Worm (Caenorhabditis elegans): ENCODE data around the gene clec-88.

The clec-88 gene

DNA sequence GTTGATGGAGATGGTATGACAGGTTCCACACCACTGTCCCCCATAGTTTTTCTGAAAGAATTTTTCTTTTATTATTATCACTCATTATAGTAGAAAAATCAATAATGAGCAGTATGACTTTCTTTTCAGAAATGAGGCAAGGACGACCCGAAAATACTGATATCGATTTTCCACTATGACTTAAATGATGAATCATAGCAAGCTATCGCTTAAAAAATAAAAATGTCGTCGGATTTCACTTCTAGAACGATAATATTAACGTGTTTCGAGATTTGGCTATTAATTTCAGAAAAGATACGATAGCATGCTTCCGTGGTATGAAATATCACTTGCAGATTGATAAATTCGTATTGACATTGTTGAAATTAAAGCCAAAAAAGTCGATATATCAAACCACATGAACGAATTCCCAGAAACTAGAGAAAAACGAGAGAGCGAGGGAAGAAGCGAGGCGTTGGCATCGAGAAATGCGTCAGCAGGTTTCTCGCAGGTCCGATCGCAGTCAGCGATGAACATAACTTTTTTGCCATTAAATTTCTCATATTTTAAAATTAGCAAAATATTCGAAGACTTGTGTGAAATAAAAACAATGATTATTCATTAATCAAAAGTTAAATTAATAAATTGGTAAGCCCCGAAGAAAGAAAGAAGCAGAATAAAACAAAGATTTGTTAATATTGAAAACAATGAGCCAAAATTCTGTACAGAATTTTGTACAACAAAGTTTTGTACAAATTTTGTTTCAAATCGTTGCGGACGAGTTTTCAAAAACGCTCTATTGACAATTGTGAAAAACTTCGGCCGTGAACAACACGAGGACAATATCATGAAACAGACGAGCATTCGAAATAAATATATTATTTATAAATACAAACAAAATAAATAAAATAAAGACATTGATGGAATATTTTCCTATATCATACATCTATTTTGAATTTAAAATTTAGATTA lies 9.9 kb upstream of the clec-88 start, which contains the start of gene C32D5.11 (continued):
- TF ChIP-seq mdt-29 (GFP tag; IDR thresholded peaks at IDR 0.05) (no peak), tag-97 (GFP tag; IDR thresholded peaks at IDR 0.05) (no peak), php-3 (GFP tag; IDR thresholded peaks at IDR 0.05) (no peak), ceh-20 (GFP tag; IDR thresholded peaks at IDR 0.05) (no peak), vab-7 (GFP tag; IDR thresholded peaks at IDR 0.05) (no peak), nhr-237 (tag; optimal IDR thresholded peaks at IDR 0.05) (no peak), nhr-28 (tag; optimal IDR thresholded peaks at IDR 0.05) (peak; percentile 70), mep-1 (tag; optimal IDR thresholded peaks at IDR 0.05) (peak; percentile 77), unc-39 (tag; optimal IDR thresholded peaks at IDR 0.05) (no peak), sdz-12 (GFP tag; optimal IDR thresholded peaks at IDR 0.05) (no peak), nhr-77 (tag; optimal IDR thresholded peaks at IDR 0.05) (peak; percentile 30), snpc-4 (tag; optimal IDR thresholded peaks at IDR 0.05) (no peak), zip-2 (tag; optimal IDR thresholded peaks at IDR 0.05) (no peak), daf-16 (GFP tag; optimal IDR thresholded peaks at IDR 0.05) (no peak), daf-16 (tag; optimal IDR thresholded peaks at IDR 0.05) (no peak), ces-1 (GFP tag; optimal IDR thresholded peaks at IDR 0.05) (no peak)

- 0 out of 2 replicates have a peak, but pooled peaks have one; percentile 20 for TF ChIP-seq snpc-1.2 (GFP tag; IDR thresholded peaks at IDR 0.05)
- peak; percentile 73; the same call in 1 of the 2 replicates for TF ChIP-seq pha-4 (GFP tag; IDR thresholded peaks at IDR 0.05)
- TF ChIP-seq pha-4 (tag; optimal IDR thresholded peaks at IDR 0.05) = no peak
- TF ChIP-seq fkh-10 (GFP tag; optimal IDR thresholded peaks at IDR 0.05) = no peak
- 0 out of 2 replicates have a peak, but pooled peaks have one; percentile 62 for TF ChIP-seq daf-19 (GFP tag; conservative IDR thresholded peaks at IDR 0.05)
- no peak for TF ChIP-seq duxl-1 (tag; optimal IDR thresholded peaks at IDR 0.05; ENCODE audit: poor library complexity)
- no peak for TF ChIP-seq ceh-28 (tag; optimal IDR thresholded peaks at IDR 0.05)
- no peak for TF ChIP-seq tra-1 (GFP tag; IDR thresholded peaks at IDR 0.05)
- TF ChIP-seq T26A8.4 (GFP tag; IDR thresholded peaks at IDR 0.05) = no peak
- no peak for TF ChIP-seq zip-2 (tag; optimal IDR thresholded peaks at IDR 0.05)
- TF ChIP-seq arid-1 (GFP tag; conservative IDR thresholded peaks at IDR 0.05) = peak; percentile 86
- TF ChIP-seq nhr-237 (tag; optimal IDR thresholded peaks at IDR 0.05) = no peak
- TF ChIP-seq lin-38 (GFP tag; IDR thresholded peaks at IDR 0.05) = peak; percentile 60
- no peak for TF ChIP-seq mxl-3 (GFP tag; optimal IDR thresholded peaks at IDR 0.05)
- TF ChIP-seq dve-1 (tag; optimal IDR thresholded peaks at IDR 0.05; ENCODE audit: insufficient read depth) = no peak
- no peak for TF ChIP-seq dmd-6 (GFP tag; IDR thresholded peaks at IDR 0.05)
- peak; percentile 14 for TF ChIP-seq F49E8.2 (tag; optimal IDR thresholded peaks at IDR 0.05; ENCODE audit: borderline replicate concordance)
- TF ChIP-seq lim-7 (GFP tag; IDR thresholded peaks at IDR 0.05) = peak; percentile 77
- TF ChIP-seq mdl-1 (tag; optimal IDR thresholded peaks at IDR 0.05) = no peak
- no peak for TF ChIP-seq zip-11 (GFP tag; IDR thresholded peaks at IDR 0.05)
- no peak for TF ChIP-seq sdz-12 (GFP tag; optimal IDR thresholded peaks at IDR 0.05)
- TF ChIP-seq F44E2.7 (GFP tag; IDR thresholded peaks at IDR 0.05) = peak; percentile 51; the same call in 1 of the 2 replicates
- peak; percentile 57; the same call in 1 of the 2 replicates for TF ChIP-seq dmd-8 (GFP tag; IDR thresholded peaks at IDR 0.05)
- no peak for TF ChIP-seq F10B5.3 (tag; optimal IDR thresholded peaks at IDR 0.05)
- TF ChIP-seq dmd-9 (GFP tag; IDR thresholded peaks at IDR 0.05) = no peak
- peak; percentile 38 for TF ChIP-seq Y5F2A.4 (GFP tag; optimal IDR thresholded peaks at IDR 0.05)
- peak in 1 of 2 experiments; percentile 78; a peak in 2 of 4 replicates for TF ChIP-seq madf-5 (GFP tag; IDR thresholded peaks at IDR 0.05)
Measured at ce11 chrII:6358232-6358631, 7.3 kb upstream of the clec-88 start.
